Fruit fly (Drosophila melanogaster) whole organism, prepupa: ENCODE results near the gene CG5149.
A peak's percentile ranks its signal among the peaks of the same experiment; 100 is the strongest.

Experiments used
- CG10631 ChIP-seq: fragments of 200-800 bp; sonication (Bioruptor generic); optimal IDR thresholded peaks from 2 replicates; lab custom pipeline; 2016; ENCODE audit warnings: missing biosample characterization, missing genetic modification characterization
- CG10669 ChIP-seq: fragments of 200-800 bp; sonication (Bioruptor generic); optimal IDR thresholded peaks from 3 replicates; lab custom pipeline; 2018; ENCODE audit warnings: missing biosample characterization, mild to moderate bottlenecking, missing genetic modification characterization, moderate library complexity
- CG11762 ChIP-seq: fragments of 200-800 bp; sonication (Bioruptor generic); optimal IDR thresholded peaks from 3 replicates; lab custom pipeline; 2016; ENCODE audit warnings: missing biosample characterization, missing genetic modification characterization; ENCODE audit not compliant: insufficient read depth
- CG11902 ChIP-seq: fragments of 200-800 bp; sonication (Bioruptor generic); optimal IDR thresholded peaks from 3 replicates; lab custom pipeline; 2016; ENCODE audit warnings: missing biosample characterization, missing genetic modification characterization
- CG15336 ChIP-seq: fragments of 200-800 bp; sonication (Bioruptor generic); IDR thresholded peaks from 2 replicates; pipeline ENCODE4 v1.3.6; 2022; ENCODE audit warnings: missing biosample characterization, missing genetic modification characterization
- CG1621 ChIP-seq: fragments of 200-800 bp; sonication (Bioruptor generic); optimal IDR thresholded peaks from 3 replicates; lab custom pipeline; 2018; ENCODE audit warnings: missing biosample characterization, mild to moderate bottlenecking, missing genetic modification characterization
- CG16779 ChIP-seq: fragments of 200-800 bp; sonication (Bioruptor generic); optimal IDR thresholded peaks from 3 replicates; lab custom pipeline; 2017; ENCODE audit warnings: missing biosample characterization, mild to moderate bottlenecking, missing genetic modification characterization
- CG3032 ChIP-seq: fragments of 200-800 bp; optimal IDR thresholded peaks from 2 replicates; lab custom pipeline; 2019; ENCODE audit warnings: missing biosample characterization, mild to moderate bottlenecking, missing genetic modification characterization, moderate library complexity
- CG31627 ChIP-seq: fragments of 200-800 bp; sonication (Bioruptor generic); optimal IDR thresholded peaks from 3 replicates; lab custom pipeline; 2016; ENCODE audit warnings: missing biosample characterization, missing genetic modification characterization
- CG4318 ChIP-seq: fragments of 200-800 bp; sonication (Bioruptor generic); optimal IDR thresholded peaks from 3 replicates; lab custom pipeline; 2017; ENCODE audit warnings: missing biosample characterization, mild to moderate bottlenecking, missing genetic modification characterization
- CG6276 ChIP-seq: fragments of 200-800 bp; sonication (Bioruptor generic); optimal IDR thresholded peaks from 2 replicates; lab custom pipeline; 2017; ENCODE audit warnings: missing biosample characterization, mild to moderate bottlenecking, missing genetic modification characterization
- CG6808 ChIP-seq: fragments of 200-800 bp; sonication (Bioruptor generic); optimal IDR thresholded peaks from 3 replicates; lab custom pipeline; 2017; ENCODE audit warnings: missing biosample characterization, missing genetic modification characterization, mild to moderate bottlenecking, moderate library complexity, missing genetic modification reagents
- CG7368 ChIP-seq: fragments of 200-800 bp; sonication (Bioruptor generic); optimal IDR thresholded peaks from 3 replicates; lab custom pipeline; 2016; ENCODE audit warnings: missing biosample characterization, missing genetic modification characterization
- CG8119 ChIP-seq: fragments of 200-800 bp; sonication (Bioruptor generic); IDR thresholded peaks from 3 replicates; pipeline ENCODE4 v1.3.6; 2022; ENCODE audit warnings: missing biosample characterization, missing genetic modification characterization
- CG8319 ChIP-seq: fragments of 200-800 bp; sonication (Bioruptor generic); optimal IDR thresholded peaks from 3 replicates; lab custom pipeline; 2016; ENCODE audit warnings: missing biosample characterization, missing genetic modification characterization
- CG9139 ChIP-seq: fragments of 200-800 bp; sonication (Bioruptor generic); optimal IDR thresholded peaks from 3 replicates; lab custom pipeline; 2017; ENCODE audit warnings: missing biosample characterization, mild to moderate bottlenecking, missing genetic modification characterization
- Eip78C ChIP-seq: fragments of 200-800 bp; sonication (Bioruptor generic); peaks from one replicate; lab custom pipeline; 2016; ENCODE audit warnings: missing biosample characterization, missing genetic modification characterization
- Eip93F ChIP-seq: fragments of 200-800 bp; sonication (Bioruptor generic); optimal IDR thresholded peaks from 2 replicates; lab custom pipeline; 2016; ENCODE audit warnings: missing biosample characterization, mild to moderate bottlenecking, missing genetic modification characterization
- Ets21C ChIP-seq: fragments of 200-800 bp; sonication (Bioruptor generic); optimal IDR thresholded peaks from 3 replicates; lab custom pipeline; 2016; ENCODE audit warnings: missing biosample characterization, missing genetic modification characterization
- Ets96B ChIP-seq: fragments of 200-800 bp; optimal IDR thresholded peaks from 2 replicates; lab custom pipeline; 2019; ENCODE audit warnings: missing biosample characterization, mild to moderate bottlenecking, missing genetic modification characterization, moderate library complexity
- Gug ChIP-seq: fragments of 200-800 bp; sonication (Bioruptor generic); IDR thresholded peaks from 2 replicates; pipeline ENCODE4 v1.3.6; 2022; ENCODE audit warnings: missing biosample characterization, missing genetic modification characterization
- Hr38 ChIP-seq: sonication (Bioruptor generic); optimal IDR thresholded peaks from 2 replicates; lab custom pipeline; 2016; ENCODE audit warnings: missing biosample characterization, missing genetic modification characterization
- Hr39 ChIP-seq: fragments of 200-800 bp; sonication (Bioruptor generic); optimal IDR thresholded peaks from 2 replicates; lab custom pipeline; 2016; ENCODE audit warnings: missing biosample characterization, missing genetic modification characterization
- Lpt ChIP-seq: fragments of 200-800 bp; sonication (Bioruptor generic); optimal IDR thresholded peaks from 3 replicates; lab custom pipeline; 2016; ENCODE audit warnings: missing biosample characterization, missing genetic modification characterization
- Met ChIP-seq: fragments of 200-800 bp; sonication (Bioruptor generic); optimal IDR thresholded peaks from 3 replicates; lab custom pipeline; 2016; ENCODE audit warnings: missing biosample characterization, missing genetic modification characterization
- Sox102F ChIP-seq: fragments of 200-800 bp; sonication (Bioruptor generic); optimal IDR thresholded peaks from 2 replicates; lab custom pipeline; 2016; ENCODE audit warnings: missing biosample characterization, mild to moderate bottlenecking, missing genetic modification characterization
- Sox14 ChIP-seq: fragments of 200-800 bp; sonication (Bioruptor generic); optimal IDR thresholded peaks from 3 replicates; lab custom pipeline; 2016; ENCODE audit warnings: missing biosample characterization, missing genetic modification characterization
- achi ChIP-seq: fragments of 200-800 bp; sonication (Bioruptor generic); optimal IDR thresholded peaks from 3 replicates; lab custom pipeline; 2016; ENCODE audit warnings: missing biosample characterization, missing genetic modification characterization
- cyc ChIP-seq: fragments of 200-800 bp; sonication (Bioruptor generic); optimal IDR thresholded peaks from 3 replicates; lab custom pipeline; 2016; ENCODE audit warnings: missing biosample characterization, missing genetic modification characterization
- dac ChIP-seq: fragments of 200-800 bp; sonication (Bioruptor generic); optimal IDR thresholded peaks from 2 replicates; lab custom pipeline; 2017; ENCODE audit warnings: missing biosample characterization, mild to moderate bottlenecking, missing genetic modification characterization
- dsx ChIP-seq: fragments of 200-800 bp; optimal IDR thresholded peaks from 3 replicates; lab custom pipeline; 2019; ENCODE audit warnings: missing biosample characterization, mild to moderate bottlenecking, missing genetic modification characterization, moderate library complexity; ENCODE audit not compliant: poor library complexity, severe bottlenecking
- eg ChIP-seq: fragments of 200-800 bp; sonication (Bioruptor generic); IDR thresholded peaks from 3 replicates; pipeline ENCODE4 v1.3.6; 2022; ENCODE audit warnings: missing biosample characterization, missing genetic modification characterization
- esn ChIP-seq: fragments of 200-800 bp; sonication (Bioruptor generic); optimal IDR thresholded peaks from 2 replicates; lab custom pipeline; 2016; ENCODE audit warnings: missing biosample characterization, mild to moderate bottlenecking, missing genetic modification characterization, moderate library complexity
- fd59A ChIP-seq: fragments of 200-800 bp; sonication (Bioruptor generic); optimal IDR thresholded peaks from 2 replicates; lab custom pipeline; 2017; ENCODE audit warnings: missing biosample characterization, mild to moderate bottlenecking, missing genetic modification characterization, missing genetic modification reagents
- fd85E ChIP-seq: fragments of 200-800 bp; sonication (Bioruptor generic); optimal IDR thresholded peaks from 3 replicates; lab custom pipeline; 2016; ENCODE audit warnings: missing biosample characterization, missing genetic modification characterization
- fkh ChIP-seq: fragments of 200-800 bp; sonication (Bioruptor generic); optimal IDR thresholded peaks from 3 replicates; lab custom pipeline; 2017; ENCODE audit warnings: missing biosample characterization, mild to moderate bottlenecking, missing genetic modification characterization, moderate library complexity
- lz ChIP-seq: fragments of 200-800 bp; sonication (Bioruptor generic); optimal IDR thresholded peaks from 3 replicates; lab custom pipeline; 2016; ENCODE audit warnings: missing biosample characterization, missing genetic modification characterization
- pdm3 ChIP-seq: fragments of 200-800 bp; sonication (Bioruptor generic); optimal IDR thresholded peaks from 3 replicates; lab custom pipeline; 2016; ENCODE audit warnings: missing biosample characterization, missing genetic modification characterization
- salr ChIP-seq, 2 experiments: fragments of 200-800 bp; sonication (Bioruptor generic); optimal IDR thresholded peaks; 3 replicates each; lab custom pipeline; 2016 to 2018; ENCODE audit warnings: missing biosample characterization in 2 of 2, missing genetic modification characterization in 2 of 2, mild to moderate bottlenecking in 1 of 2
- ss ChIP-seq, 2 experiments: fragments of 200-800 bp; sonication (Bioruptor generic); optimal IDR thresholded peaks; 2 replicates in 1 of 2; 3 replicates in 1 of 2; lab custom pipeline; 2017 to 2018; ENCODE audit warnings: mild to moderate bottlenecking in 2 of 2, missing biosample characterization in 2 of 2, missing genetic modification characterization in 2 of 2, moderate library complexity in 1 of 2
- svp ChIP-seq: fragments of 200-800 bp; sonication (Bioruptor generic); peaks from one replicate; lab custom pipeline; 2016; ENCODE audit warnings: missing biosample characterization, missing genetic modification characterization
- topi ChIP-seq: fragments of 200-800 bp; sonication (Bioruptor generic); optimal IDR thresholded peaks from 3 replicates; lab custom pipeline; 2016; ENCODE audit warnings: missing biosample characterization, missing genetic modification characterization
- vri ChIP-seq: fragments of 200-800 bp; sonication (Bioruptor generic); optimal IDR thresholded peaks from 3 replicates; lab custom pipeline; 2016; ENCODE audit warnings: missing biosample characterization, mild to moderate bottlenecking, missing genetic modification characterization

Gene CG5149

DNA sequence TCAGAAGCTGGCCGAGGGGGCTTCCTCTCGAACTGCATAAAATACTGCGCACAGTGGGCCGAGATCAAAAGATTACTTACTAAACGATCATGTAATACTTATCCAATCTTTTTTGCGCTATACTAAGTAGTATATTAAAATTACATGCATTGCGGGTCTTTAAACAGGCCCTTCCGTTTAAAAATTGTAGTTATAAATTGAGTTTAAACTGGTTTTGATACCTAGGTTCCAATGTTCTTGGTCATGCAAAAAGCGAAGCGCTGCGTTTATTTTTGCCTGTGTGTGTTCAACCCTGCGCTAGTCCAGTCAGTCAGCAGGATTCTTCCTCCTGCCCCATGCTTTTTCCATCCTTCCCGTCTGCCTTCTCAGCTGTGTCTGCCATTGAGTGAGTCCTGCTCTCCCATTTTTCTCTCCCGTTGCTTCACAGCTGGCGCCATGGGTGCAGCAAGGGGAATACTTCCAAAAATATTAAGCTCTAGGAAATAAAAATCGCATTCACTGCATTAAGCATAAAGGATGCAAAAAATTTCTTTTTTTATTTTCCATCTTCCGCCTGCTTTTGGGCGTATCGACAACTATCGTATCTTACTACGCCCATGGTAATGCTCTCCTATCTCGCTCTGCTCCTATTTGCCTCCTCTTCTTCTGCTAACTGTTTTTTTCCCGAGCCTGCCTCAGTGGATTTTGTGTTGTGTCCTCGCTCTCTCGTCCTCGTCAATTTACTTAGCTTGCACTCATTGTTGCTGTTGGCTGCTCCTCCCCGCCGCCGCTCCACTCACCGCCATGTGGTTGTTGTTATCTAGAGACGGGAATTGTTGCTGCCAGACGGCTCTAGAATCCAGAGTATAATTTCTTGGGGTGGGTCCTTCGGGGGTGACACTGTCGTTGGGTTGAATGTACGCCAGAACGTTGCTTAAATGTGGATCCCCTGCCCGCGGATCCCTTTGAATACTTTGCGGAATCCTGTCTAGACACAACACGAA is 32.5 kb upstream of the CG5149 start (continued):
- TF ChIP-seq Met (GFP tag; lab: Kevin White, UChicago) (peak; percentile 88), salr (GFP tag; optimal IDR thresholded peaks at IDR 0.05; lab: Kevin White, UChicago) (peak; percentile 63 to 90), esn (GFP tag; lab: Kevin White, UChicago) (peak; percentile 88), Gug (peak; percentile 75), topi (GFP tag; lab: Kevin White, UChicago) (peak; percentile 89), CG11762 (GFP tag; lab: Kevin White, UChicago) (peak; percentile 81), ss (GFP tag; optimal IDR thresholded peaks at IDR 0.05; lab: Kevin White, UChicago) (peak; percentile 90 to 91), Hr38 (GFP tag; lab: Kevin White, UChicago) (no peak), CG6276 (GFP tag; lab: Kevin White, UChicago) (peak; percentile 55), fkh (no peak), Sox14 (GFP tag; lab: Kevin White, UChicago) (peak; percentile 75), CG3032 (peak; percentile 92), pdm3 (GFP tag; lab: Kevin White, UChicago) (peak; percentile 91), Ets21C (GFP tag; lab: Kevin White, UChicago) (peak; percentile 77), svp (peak; percentile 94), CG7368 (GFP tag; lab: Kevin White, UChicago) (peak; percentile 77), fd59A (GFP tag; lab: Kevin White, UChicago) (peak; percentile 94), CG4318 (peak; percentile 57), Sox102F (peak; percentile 81), Lpt (GFP tag; lab: Kevin White, UChicago) (peak; percentile 70), CG16779 (peak; percentile 70), Eip78C (GFP tag; lab: Kevin White, UChicago) (peak; percentile 95), eg (GFP tag; lab: Robert Waterston, UW) (peak; percentile 77), CG1621 (peak; percentile 94), vri (GFP tag; lab: Kevin White, UChicago) (peak; percentile 78), achi (GFP tag; lab: Kevin White, UChicago) (peak; percentile 85), CG8319 (peak; percentile 72), fd85E (GFP tag; lab: Kevin White, UChicago) (peak; percentile 23), CG15336 (GFP tag; lab: Robert Waterston, UW) (peak; percentile 79), lz (peak; percentile 87)

DNA sequence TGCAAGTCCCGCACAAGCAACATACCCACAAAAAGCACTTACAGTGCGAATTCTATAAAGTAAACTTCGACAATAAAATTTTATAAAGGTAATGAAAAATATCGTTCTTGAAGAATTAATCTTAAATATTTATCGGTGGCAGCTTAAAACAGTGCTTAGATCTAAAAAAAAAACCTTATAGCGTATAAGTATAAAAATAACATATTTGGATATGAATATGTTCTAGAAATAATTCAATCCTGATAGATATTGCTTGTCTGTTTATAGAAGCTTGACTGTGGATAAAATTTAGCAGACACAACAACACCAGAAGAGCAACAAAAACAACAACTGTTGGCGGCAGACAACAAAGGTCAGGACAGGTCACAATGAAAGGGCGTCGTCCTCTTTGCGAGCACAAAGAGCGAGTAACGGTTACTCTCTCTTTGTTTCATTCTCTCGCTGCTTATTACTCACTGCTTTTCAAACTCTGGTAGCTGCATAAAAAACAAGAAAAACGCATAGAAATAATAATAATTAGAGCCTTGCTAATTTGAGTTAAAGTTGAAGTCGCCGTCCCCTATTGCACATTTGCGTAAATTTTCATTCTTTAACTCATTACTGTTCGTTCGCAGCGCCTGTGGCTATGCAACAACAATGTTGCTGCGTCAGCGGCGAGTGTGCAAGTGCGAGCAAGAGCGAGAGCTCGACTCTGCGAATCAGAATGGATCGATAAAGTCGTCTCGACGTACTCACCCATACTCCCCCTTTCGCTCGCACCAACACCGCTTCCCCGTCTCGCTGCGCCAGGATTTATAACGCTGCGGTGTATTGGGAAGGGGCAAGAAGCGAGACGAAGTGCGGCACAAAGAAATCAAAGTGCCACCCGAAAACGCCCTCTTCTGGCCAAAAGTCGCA is 31.6 kb upstream of the CG5149 start:
- TF ChIP-seq pdm3 (GFP tag; lab: Kevin White, UChicago): peak; percentile 65
- TF ChIP-seq CG8319: no peak
- TF ChIP-seq Sox102F: peak; percentile 79
- TF ChIP-seq Eip93F (GFP tag; lab: Kevin White, UChicago): no peak
- peak; percentile 50 for TF ChIP-seq CG9139 (GFP tag; lab: Kevin White, UChicago)
- peak; percentile 77 for TF ChIP-seq CG3032
- no peak for TF ChIP-seq vri (GFP tag; lab: Kevin White, UChicago)
- TF ChIP-seq Ets96B (tag; lab: Kevin White, UChicago): peak; percentile 58
- TF ChIP-seq Hr39 (GFP tag; lab: Kevin White, UChicago): peak; percentile 69
- peak; percentile 65 for TF ChIP-seq CG31627 (GFP tag; lab: Kevin White, UChicago)
- no peak for TF ChIP-seq fd85E (GFP tag; lab: Kevin White, UChicago)
- TF ChIP-seq Hr38 (GFP tag; lab: Kevin White, UChicago): no peak
- TF ChIP-seq CG6808 (GFP tag; lab: Kevin White, UChicago): peak; percentile 64
- peak; percentile 44 for TF ChIP-seq fd59A (GFP tag; lab: Kevin White, UChicago)
- peak; percentile 78 for TF ChIP-seq CG10631
- TF ChIP-seq CG11902: peak; percentile 40
- TF ChIP-seq cyc (GFP tag; lab: Kevin White, UChicago): peak; percentile 69
- peak; percentile 64 for TF ChIP-seq CG10669 (GFP tag; lab: Kevin White, UChicago)
- TF ChIP-seq dac (GFP tag; lab: Kevin White, UChicago): no peak
- TF ChIP-seq dsx (GFP tag; lab: Kevin White, UChicago): peak; percentile 87
- TF ChIP-seq CG6276 (GFP tag; lab: Kevin White, UChicago): peak; percentile 34
- no peak for TF ChIP-seq CG7368 (GFP tag; lab: Kevin White, UChicago)
- peak; percentile 82 for TF ChIP-seq topi (GFP tag; lab: Kevin White, UChicago)
- peak; percentile 67 for TF ChIP-seq CG8119
- TF ChIP-seq salr (GFP tag; optimal IDR thresholded peaks at IDR 0.05; lab: Kevin White, UChicago): peak in 1 of 2 experiments; percentile 43
- TF ChIP-seq Lpt (GFP tag; lab: Kevin White, UChicago): no peak
- TF ChIP-seq Ets21C (GFP tag; lab: Kevin White, UChicago): peak; percentile 62
- no peak for TF ChIP-seq Gug
